Worm (Caenorhabditis elegans): ENCODE data around the gene xrn-1.

ce11 chrII:14037484-14038303, 31.0 kb upstream of the xrn-1 start:
- TF ChIP-seq egl-27 (tag; optimal IDR thresholded peaks at IDR 0.05) (no peak), D1046.2 (GFP tag; IDR thresholded peaks at IDR 0.05) (no peak), nhr-6 (tag; optimal IDR thresholded peaks at IDR 0.05) (no peak), ama-1 (optimal IDR thresholded peaks at IDR 0.05) (no peak), php-3 (GFP tag; IDR thresholded peaks at IDR 0.05) (no peak)

All from whole organism, L4 larva.